Fruit fly (Drosophila melanogaster) whole organism, embryonic: Measurements from ENCODE around the gene CG14286.

Experiments
- Ada2b ChIP-seq: fragments of 200-800 bp; sonication (Bioruptor generic); IDR thresholded peaks from 2 replicates; pipeline ENCODE4 v1.3.6; 2022; ENCODE audit warnings: missing biosample characterization, missing genetic modification characterization
- Antp ChIP-seq: fragments of 200-800 bp; sonication (Bioruptor generic); optimal IDR thresholded peaks from 3 replicates; lab custom pipeline; 2016; ENCODE audit warnings: missing biosample characterization, missing genetic modification characterization
- Bteb2 ChIP-seq: fragments of 200-800 bp; sonication (Bioruptor generic); optimal IDR thresholded peaks from 2 replicates; lab custom pipeline; 2016; ENCODE audit warnings: missing biosample characterization, missing genetic modification characterization
- CG12236 ChIP-seq: fragments of 200-800 bp; sonication (Bioruptor generic); optimal IDR thresholded peaks from 2 replicates; lab custom pipeline; 2016; ENCODE audit warnings: missing biosample characterization, missing genetic modification characterization
- CG13894 ChIP-seq: fragments of 200-800 bp; sonication (Bioruptor generic); optimal IDR thresholded peaks from 3 replicates; lab custom pipeline; 2018; ENCODE audit warnings: missing biosample characterization, mild to moderate bottlenecking, missing genetic modification characterization, moderate library complexity
- CG15696 ChIP-seq: fragments of 200-800 bp; sonication (Bioruptor generic); optimal IDR thresholded peaks from 2 replicates; lab custom pipeline; 2019; ENCODE audit warnings: missing biosample characterization, mild to moderate bottlenecking, missing genetic modification characterization, moderate library complexity
- CG1647 ChIP-seq: fragments of 200-800 bp; sonication (Bioruptor generic); optimal IDR thresholded peaks from 3 replicates; lab custom pipeline; 2016; ENCODE audit warnings: missing biosample characterization, missing genetic modification characterization
- CG16813 ChIP-seq: fragments of 200-800 bp; sonication (Bioruptor generic); IDR thresholded peaks from 3 replicates; pipeline ENCODE4 v1.3.6; 2022; ENCODE audit warnings: missing biosample characterization, missing genetic modification characterization; ENCODE audit not compliant: partially characterized antibody
- CG17612 ChIP-seq: fragments of 200-800 bp; sonication (Bioruptor generic); IDR thresholded peaks from 2 replicates; pipeline ENCODE4 v1.3.6; 2022; ENCODE audit warnings: missing biosample characterization, missing genetic modification characterization
- CG2199 ChIP-seq: fragments of 200-800 bp; sonication (Bioruptor generic); IDR thresholded peaks from 3 replicates; pipeline ENCODE4 v1.3.6; 2022; ENCODE audit warnings: missing biosample characterization, missing genetic modification characterization
- CG32767 ChIP-seq: fragments of 200-800 bp; sonication (Bioruptor generic); IDR thresholded peaks from 2 replicates; pipeline ENCODE4 v1.3.6; 2022; ENCODE audit warnings: missing biosample characterization, missing genetic modification characterization
- CG3407 ChIP-seq: fragments of 200-800 bp; sonication (Bioruptor generic); optimal IDR thresholded peaks from 2 replicates; lab custom pipeline; 2018; ENCODE audit warnings: missing biosample characterization, mild to moderate bottlenecking, missing genetic modification characterization
- CG34224 ChIP-seq: fragments of 200-800 bp; sonication (Bioruptor generic); IDR thresholded peaks from 3 replicates; pipeline ENCODE4 v1.3.6; 2022; ENCODE audit warnings: missing biosample characterization, missing genetic modification characterization; ENCODE audit not compliant: partially characterized antibody
- CG4360 ChIP-seq: fragments of 200-800 bp; sonication (Bioruptor generic); IDR thresholded peaks from 2 replicates; pipeline ENCODE4 v1.3.6; 2022; ENCODE audit warnings: missing biosample characterization, missing genetic modification characterization
- CG4707 ChIP-seq: fragments of 200-800 bp; sonication (Bioruptor generic); optimal IDR thresholded peaks from 2 replicates; lab custom pipeline; 2018; ENCODE audit warnings: missing biosample characterization, mild to moderate bottlenecking, missing genetic modification characterization, moderate library complexity
- CG6791 ChIP-seq: fragments of 200-800 bp; sonication (Bioruptor generic); IDR thresholded peaks from 3 replicates; pipeline ENCODE4 v1.3.6; 2022; ENCODE audit warnings: missing biosample characterization, missing genetic modification characterization; ENCODE audit not compliant: partially characterized antibody
- CG7963 ChIP-seq: fragments of 200-800 bp; sonication (Bioruptor generic); IDR thresholded peaks from 3 replicates; pipeline ENCODE4 v1.3.6; 2022; ENCODE audit warnings: missing biosample characterization, missing genetic modification characterization; ENCODE audit not compliant: partially characterized antibody
- CG8388 ChIP-seq: fragments of 200-800 bp; sonication (Bioruptor generic); optimal IDR thresholded peaks from 2 replicates; lab custom pipeline; 2019; ENCODE audit warnings: missing biosample characterization, mild to moderate bottlenecking, missing genetic modification characterization, moderate library complexity
- CG8478 ChIP-seq: fragments of >200 bp; optimal IDR thresholded peaks from 2 replicates; lab custom pipeline; 2018
- CG8944 ChIP-seq: fragments of 200-800 bp; sonication (Bioruptor generic); optimal IDR thresholded peaks from 3 replicates; lab custom pipeline; 2016; ENCODE audit warnings: missing biosample characterization, missing genetic modification characterization
- H2.0 ChIP-seq: fragments of 200-800 bp; sonication (Bioruptor generic); IDR thresholded peaks from 2 replicates; pipeline ENCODE4 v1.3.6; 2022; ENCODE audit warnings: missing biosample characterization, missing genetic modification characterization
- HmgD ChIP-seq: fragments of 200-800 bp; sonication (Bioruptor generic); optimal IDR thresholded peaks from 3 replicates; lab custom pipeline; 2016; ENCODE audit warnings: missing biosample characterization, missing genetic modification characterization
- Hmx ChIP-seq: fragments of 200-800 bp; sonication (Bioruptor generic); optimal IDR thresholded peaks from 2 replicates; lab custom pipeline; 2016; ENCODE audit warnings: missing biosample characterization, missing genetic modification characterization
- Lim3 ChIP-seq: fragments of 200-800 bp; sonication (Bioruptor generic); IDR thresholded peaks from 2 replicates; pipeline ENCODE4 v1.3.6; 2022; ENCODE audit warnings: missing biosample characterization, missing genetic modification characterization
- Sox100B ChIP-seq: fragments of 200-800 bp; sonication (Bioruptor generic); optimal IDR thresholded peaks from 3 replicates; lab custom pipeline; 2018; ENCODE audit warnings: missing biosample characterization, mild to moderate bottlenecking, missing genetic modification characterization
- Xrp1 ChIP-seq: fragments of 200-800 bp; sonication (Bioruptor generic); IDR thresholded peaks from 2 replicates; pipeline ENCODE4 v1.3.6; 2022; ENCODE audit warnings: missing biosample characterization, missing genetic modification characterization
- bowl ChIP-seq: fragments of 200-800 bp; sonication (Bioruptor generic); IDR thresholded peaks from 2 replicates; pipeline ENCODE4 v1.3.6; 2022; ENCODE audit warnings: missing biosample characterization, missing genetic modification characterization
- btn ChIP-seq: fragments of 200-800 bp; sonication (Bioruptor generic); optimal IDR thresholded peaks from 2 replicates; lab custom pipeline; 2016; ENCODE audit warnings: missing biosample characterization, missing genetic modification characterization
- caup ChIP-seq: fragments of 200-800 bp; sonication (Bioruptor generic); optimal IDR thresholded peaks from 3 replicates; lab custom pipeline; 2017; ENCODE audit warnings: missing biosample characterization, mild to moderate bottlenecking, missing genetic modification characterization, moderate library complexity; ENCODE audit not compliant: severe bottlenecking
- crol ChIP-seq: fragments of 200-800 bp; sonication (Bioruptor generic); IDR thresholded peaks from 2 replicates; pipeline ENCODE4 v1.3.6; 2022; ENCODE audit warnings: missing biosample characterization, missing genetic modification characterization
- cwo ChIP-seq: fragments of 200-800 bp; sonication (Bioruptor generic); optimal IDR thresholded peaks from 3 replicates; lab custom pipeline; 2017; ENCODE audit warnings: missing biosample characterization, missing genetic modification characterization, mild to moderate bottlenecking, moderate library complexity, missing genetic modification reagents
- danr ChIP-seq: fragments of 200-800 bp; sonication (Bioruptor generic); IDR thresholded peaks from 2 replicates; pipeline ENCODE4 v1.3.6; 2022; ENCODE audit warnings: missing biosample characterization, missing genetic modification characterization
- eyg ChIP-seq: fragments of 200-800 bp; sonication (Bioruptor generic); optimal IDR thresholded peaks from 3 replicates; lab custom pipeline; 2016; ENCODE audit warnings: missing biosample characterization, missing genetic modification characterization
- gsb ChIP-seq: fragments of 200-800 bp; sonication (Bioruptor generic); IDR thresholded peaks from 2 replicates; pipeline ENCODE4 v1.3.6; 2022; ENCODE audit warnings: missing biosample characterization, missing genetic modification characterization
- gt ChIP-seq: fragments of 200-800 bp; sonication (Bioruptor generic); IDR thresholded peaks from 2 replicates; pipeline ENCODE4 v1.3.6; 2022; ENCODE audit warnings: missing biosample characterization, missing genetic modification characterization
- hb ChIP-seq: fragments of 200-800 bp; sonication (Bioruptor generic); IDR thresholded peaks from 3 replicates; pipeline ENCODE4 v1.3.6; 2022; ENCODE audit warnings: missing biosample characterization, missing genetic modification characterization; ENCODE audit not compliant: partially characterized antibody
- lilli ChIP-seq: fragments of 200-800 bp; sonication (Bioruptor generic); optimal IDR thresholded peaks from 3 replicates; lab custom pipeline; 2016; ENCODE audit warnings: missing biosample characterization, missing genetic modification characterization
- lola ChIP-seq, 3 experiments: fragments of >200 bp in 2 of 3; fragments of 200-800 bp in 1 of 3; sonication (Bioruptor generic) in 1 of 3; optimal IDR thresholded peaks; 2 replicates each; lab custom pipeline; 2017 to 2019; ENCODE audit warnings: missing biosample characterization in 3 of 3, missing genetic modification characterization in 3 of 3, mild to moderate bottlenecking in 1 of 3, moderate library complexity in 1 of 3
- mam ChIP-seq: fragments of 200-800 bp; sonication (Bioruptor generic); optimal IDR thresholded peaks from 3 replicates; lab custom pipeline; 2016; ENCODE audit warnings: missing biosample characterization, missing genetic modification characterization
- nerfin-1 ChIP-seq: fragments of 200-800 bp; sonication (Bioruptor generic); optimal IDR thresholded peaks from 3 replicates; lab custom pipeline; 2019; ENCODE audit warnings: missing biosample characterization, mild to moderate bottlenecking, missing genetic modification characterization, moderate library complexity
- peb ChIP-seq: fragments of 200-800 bp; sonication (Bioruptor generic); IDR thresholded peaks from 2 replicates; pipeline ENCODE4 v1.3.6; 2022; ENCODE audit warnings: missing biosample characterization, missing genetic modification characterization
- ranshi ChIP-seq: fragments of 200-800 bp; sonication (Bioruptor generic); IDR thresholded peaks from 2 replicates; pipeline ENCODE4 v1.3.6; 2022; ENCODE audit warnings: missing biosample characterization, missing genetic modification characterization
- sc ChIP-seq, 3 experiments: fragments of >200 bp in 2 of 3; fragments of 200-800 bp in 1 of 3; sonication (Bioruptor generic) in 1 of 3; optimal IDR thresholded peaks; 2 replicates in 2 of 3; 3 replicates in 1 of 3; lab custom pipeline; 2017; ENCODE audit warnings: mild to moderate bottlenecking in 1 of 3, missing biosample characterization in 1 of 3, missing genetic modification characterization in 1 of 3, missing genetic modification reagents in 1 of 3
- sd ChIP-seq: fragments of 200-800 bp; sonication (Bioruptor generic); optimal IDR thresholded peaks from 3 replicates; lab custom pipeline; 2018; ENCODE audit warnings: missing biosample characterization, mild to moderate bottlenecking, missing genetic modification characterization, moderate library complexity
- slp2 ChIP-seq: fragments of 200-800 bp; sonication (Bioruptor generic); optimal IDR thresholded peaks from 2 replicates; lab custom pipeline; 2016; ENCODE audit warnings: missing biosample characterization, missing genetic modification characterization
- sr ChIP-seq: fragments of 200-800 bp; sonication (Bioruptor generic); IDR thresholded peaks from 3 replicates; pipeline ENCODE4 v1.3.6; 2022; ENCODE audit warnings: missing biosample characterization, missing genetic modification characterization
- ssp ChIP-seq: fragments of 200-800 bp; sonication (Bioruptor generic); IDR thresholded peaks from 2 replicates; pipeline ENCODE4 v1.3.6; 2022; ENCODE audit warnings: missing biosample characterization, missing genetic modification characterization
- trem ChIP-seq: fragments of 200-800 bp; optimal IDR thresholded peaks from 3 replicates; lab custom pipeline; 2019; ENCODE audit warnings: missing biosample characterization, mild to moderate bottlenecking, missing genetic modification characterization, moderate library complexity

Gene CG14286

DNA sequence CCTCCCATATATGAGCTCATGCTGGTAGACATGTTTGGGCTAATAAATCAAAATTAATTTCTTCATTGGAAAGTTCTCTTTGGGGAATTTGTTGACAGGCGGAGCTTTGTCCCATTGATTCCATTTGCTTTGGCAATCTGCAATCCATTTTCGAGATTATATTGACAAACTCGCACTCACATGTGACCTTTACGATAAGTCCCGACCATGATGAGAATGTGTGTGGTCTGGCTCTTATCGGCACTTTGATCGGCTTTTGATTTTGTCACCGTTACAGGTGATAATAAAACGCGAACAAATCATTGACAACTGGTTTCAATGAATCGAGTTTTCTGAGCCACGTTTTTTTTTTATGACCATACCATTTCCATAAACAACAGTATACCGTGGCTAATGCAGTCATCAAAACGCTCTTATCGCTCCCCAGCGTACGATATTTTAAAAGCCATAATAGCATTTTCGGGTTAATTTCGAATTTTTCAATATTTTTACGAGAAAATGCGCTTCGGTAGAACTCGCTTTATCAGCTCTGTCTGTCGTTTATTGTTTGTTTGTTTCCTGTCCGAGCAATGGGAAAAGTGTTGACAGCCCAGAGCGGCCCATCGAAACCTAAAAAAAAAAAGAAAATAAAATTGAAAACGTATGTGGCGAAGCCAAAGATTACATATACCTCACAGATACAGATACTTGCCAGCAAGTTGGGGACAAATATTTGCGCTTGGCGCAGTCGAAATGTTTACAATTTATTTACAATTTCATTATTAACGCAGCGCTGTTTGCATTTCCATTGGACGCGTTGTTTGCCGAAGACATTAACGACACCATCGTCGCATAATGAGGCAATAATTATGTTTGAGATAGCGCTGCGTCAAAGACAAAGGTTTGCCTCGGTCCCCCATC, 26.3 kb upstream of the CG14286 start (continued):
- no peak for TF ChIP-seq CG34224 (GFP tag; lab: Robert Waterston, UW)
- peak; percentile 76 for TF ChIP-seq nerfin-1 (tag; lab: Kevin White, UChicago)
- TF ChIP-seq peb (GFP tag; lab: Robert Waterston, UW), result 0 out of 2 replicates have a peak, but pooled peaks have one; percentile 10
- TF ChIP-seq sc (optimal IDR thresholded peaks at IDR 0.05; lab: Kevin White, UChicago), result no peak
- TF ChIP-seq sc (GFP tag; optimal IDR thresholded peaks at IDR 0.05; lab: Kevin White, UChicago), result peak; percentile 95
- TF ChIP-seq CG3407 (GFP tag; lab: Kevin White, UChicago), result peak; percentile 96
- TF ChIP-seq CG16813 (GFP tag; lab: Robert Waterston, UW), result no peak
- TF ChIP-seq cwo (GFP tag; lab: Kevin White, UChicago), result peak; percentile 25
- TF ChIP-seq Sox100B (GFP tag; lab: Kevin White, UChicago), result peak; percentile 80
- no peak for TF ChIP-seq CG7963 (GFP tag; lab: Robert Waterston, UW)
- 0 out of 2 replicates have a peak, but pooled peaks have one; percentile 36 for TF ChIP-seq bowl
- no peak; the same call in 1 of the 2 replicates for TF ChIP-seq ranshi (GFP tag; lab: Robert Waterston, UW)
- TF ChIP-seq CG17612 (GFP tag; lab: Robert Waterston, UW), result 0 out of 2 replicates have a peak, but pooled peaks have one; percentile 35
- TF ChIP-seq CG15696 (tag; lab: Kevin White, UChicago), result peak; percentile 88
- no peak for TF ChIP-seq Antp
- TF ChIP-seq CG12236 (GFP tag; lab: Kevin White, UChicago), result peak; percentile 93
- peak; percentile 26 for TF ChIP-seq Bteb2
- peak in 1 of 3 experiments; percentile 88 for TF ChIP-seq lola (GFP tag; optimal IDR thresholded peaks at IDR 0.05; lab: Kevin White, UChicago)
- no peak for TF ChIP-seq eyg (GFP tag; lab: Kevin White, UChicago)
- TF ChIP-seq lilli, result peak; percentile 1
- peak; percentile 13 for TF ChIP-seq sd
- TF ChIP-seq CG6791, result no peak
- no peak for TF ChIP-seq hb (GFP tag; lab: Robert Waterston, UW)
- no peak for TF ChIP-seq CG8478 (lab: Kevin White, UChicago)
- TF ChIP-seq danr (GFP tag; lab: Robert Waterston, UW), result peak; percentile 5; the same call in 1 of the 2 replicates
- no peak for TF ChIP-seq gt (GFP tag; lab: Robert Waterston, UW)
- TF ChIP-seq Lim3 (GFP tag; lab: Robert Waterston, UW), result no peak
- no peak for TF ChIP-seq ssp (GFP tag; lab: Robert Waterston, UW)
- TF ChIP-seq caup, result peak; percentile 10
- peak; percentile 17 for TF ChIP-seq slp2 (GFP tag; lab: Kevin White, UChicago)
- TF ChIP-seq sr (GFP tag; lab: Robert Waterston, UW), result peak; percentile 37; the same call in 1 of the 3 replicates
- TF ChIP-seq CG13894 (tag; lab: Kevin White, UChicago), result no peak
- peak; percentile 75 for TF ChIP-seq CG32767 (GFP tag; lab: Robert Waterston, UW)
- no peak for TF ChIP-seq HmgD
- TF ChIP-seq trem (tag; lab: Kevin White, UChicago), result peak; percentile 52
- peak; percentile 94 for TF ChIP-seq CG4707
- no peak for TF ChIP-seq Ada2b (GFP tag; lab: Robert Waterston, UW)
- TF ChIP-seq crol (GFP tag; lab: Robert Waterston, UW), result no peak
- TF ChIP-seq mam (GFP tag; lab: Kevin White, UChicago), result no peak
- no peak for TF ChIP-seq gsb (GFP tag; lab: Robert Waterston, UW)
- TF ChIP-seq CG2199 (GFP tag; lab: Robert Waterston, UW), result peak; percentile 84; the same call in 2 of the 3 replicates
- peak; percentile 89 for TF ChIP-seq Xrp1
- peak; percentile 82 for TF ChIP-seq CG8388
- TF ChIP-seq btn (GFP tag; lab: Kevin White, UChicago), result no peak
- no peak for TF ChIP-seq Hmx (GFP tag; lab: Kevin White, UChicago)
- TF ChIP-seq CG8944 (GFP tag; lab: Kevin White, UChicago), result no peak
- TF ChIP-seq H2.0 (GFP tag; lab: Robert Waterston, UW), result no peak
- TF ChIP-seq CG4360, result peak; percentile 44; the same call in 1 of the 2 replicates
- peak; percentile 10 for TF ChIP-seq CG1647 (GFP tag; lab: Kevin White, UChicago)
